Worm (Caenorhabditis elegans) whole organism, L4 larva: ENCODE data around the gene srbc-11.
A peak's percentile ranks its signal among the peaks of the same experiment; 100 is the strongest.

Source experiments
- R02D3.7 ChIP-seq: fragments of 150-350 bp; sonication (generic microtip); optimal IDR thresholded peaks from 3 replicates; lab custom pipeline; 2014; ENCODE audit warnings: missing biosample characterization, missing genetic modification characterization
- ama-1 ChIP-seq: fragments of 150-350 bp; optimal IDR thresholded peaks from 2 replicates; lab custom pipeline; 2014; ENCODE audit warnings: inconsistent platforms, mixed read lengths
- ceh-28 ChIP-seq: fragments of 150-350 bp; optimal IDR thresholded peaks from 2 replicates; lab custom pipeline; 2014; ENCODE audit warnings: missing biosample characterization, missing genetic modification reagents, missing genetic modification characterization
- fkh-10 ChIP-seq: fragments of 150-350 bp; optimal IDR thresholded peaks from 2 replicates; lab custom pipeline; 2014; ENCODE audit warnings: missing biosample characterization, missing genetic modification reagents, missing genetic modification characterization
- lin-15B ChIP-seq: fragments of 150-350 bp; sonication (generic microtip); optimal IDR thresholded peaks from 3 replicates; lab custom pipeline; 2014; ENCODE audit warnings: missing biosample characterization, missing genetic modification characterization
- nhr-237 ChIP-seq: sonication (generic microtip); optimal IDR thresholded peaks from 2 replicates; lab custom pipeline; 2017; ENCODE audit warnings: missing biosample characterization, missing genetic modification characterization
- nhr-48 ChIP-seq: sonication (generic microtip); optimal IDR thresholded peaks from 2 replicates; lab custom pipeline; 2016; ENCODE audit warnings: mild to moderate bottlenecking, missing genetic modification characterization, missing compliant biosample characterization
- pha-4 ChIP-seq, 2 experiments: fragments of 150-350 bp in 1 of 2; fragments of 200-800 bp in 1 of 2; sonication (Bioruptor generic) in 1 of 2; IDR thresholded peaks in 1 of 2; optimal IDR thresholded peaks in 1 of 2; 2 replicates each; pipeline versions ENCODE4 v1.3.6 to Lab custom; 2014 to 2022; ENCODE audit warnings: missing genetic modification characterization in 2 of 2, missing genetic modification reagents in 2 of 2, missing biosample characterization in 1 of 2, missing compliant biosample characterization in 1 of 2
- tra-1 ChIP-seq: fragments of 200-800 bp; sonication (Bioruptor generic); IDR thresholded peaks from 2 replicates; pipeline ENCODE4 v1.3.6; 2022; ENCODE audit warnings: missing genetic modification reagents, missing genetic modification characterization, missing compliant biosample characterization
- unc-62 ChIP-seq, 3 experiments: fragments of 150-350 bp in 1 of 3; sonication (generic microtip); optimal IDR thresholded peaks in 2 of 3; peaks in 1 of 3; 1 replicate in 1 of 3; 2 replicates in 2 of 3; lab custom pipeline; 2014 to 2017; ENCODE audit warnings: missing biosample characterization in 3 of 3, missing genetic modification characterization in 3 of 3, missing genetic modification reagents in 3 of 3, missing genotype in 1 of 3
- zfp-2 ChIP-seq: sonication (generic microtip); optimal IDR thresholded peaks from 2 replicates; lab custom pipeline; 2016; ENCODE audit warnings: mild to moderate bottlenecking, missing genetic modification characterization, missing compliant biosample characterization
- ztf-11 ChIP-seq: fragments of 150-350 bp; optimal IDR thresholded peaks from 2 replicates; lab custom pipeline; 2014; ENCODE audit warnings: missing biosample characterization, missing genetic modification characterization

- TF ChIP-seq pha-4 (GFP tag; IDR thresholded peaks at IDR 0.05; lab: Robert Waterston, UW): no peak
- TF ChIP-seq pha-4 (tag; optimal IDR thresholded peaks at IDR 0.05; lab: Kevin White, UChicago): no peak
- no peak for TF ChIP-seq fkh-10
- TF ChIP-seq lin-15B (tag; lab: Kevin White, UChicago): no peak
- TF ChIP-seq R02D3.7 (tag; lab: Kevin White, UChicago): no peak
- no peak for TF ChIP-seq nhr-48
- no peak for TF ChIP-seq ama-1 (lab: Kevin White, UChicago)
- no peak for TF ChIP-seq zfp-2
- TF ChIP-seq nhr-237: no peak
- no peak for TF ChIP-seq ceh-28 (tag; lab: Kevin White, UChicago)
- no peak for TF ChIP-seq ztf-11 (tag; lab: Kevin White, UChicago)
- no peak for TF ChIP-seq tra-1 (GFP tag; lab: Robert Waterston, UW)
- peak in 1 of 2 experiments; percentile 50 for TF ChIP-seq unc-62 (GFP tag; optimal IDR thresholded peaks at IDR 0.05 in 1 of 2; lab: Kevin White, UChicago)
- TF ChIP-seq unc-62 (tag; optimal IDR thresholded peaks at IDR 0.05; lab: Kevin White, UChicago): no peak
Measured at ce11 chrV:7449303-7449827, 45.7 kb downstream of the srbc-11 start, which contains the start of gene try-12.
